Worm (Caenorhabditis elegans) whole organism, midembryonic: ENCODE results near the gene Y53G8B.2.

ENCODE experiments used
- T22C8.4 ChIP-seq: fragments of 200-800 bp; sonication (Bioruptor generic); IDR thresholded peaks from 2 replicates; pipeline ENCODE4 v1.3.6; 2022; ENCODE audit warnings: missing genetic modification characterization, missing compliant biosample characterization
- klf-2 ChIP-seq: fragments of 200-800 bp; sonication (Bioruptor generic); conservative IDR thresholded peaks from 2 replicates; pipeline ENCODE4 v1.3.6; 2022; ENCODE audit warnings: missing genetic modification reagents, missing genetic modification characterization, missing compliant biosample characterization
- ref-1 ChIP-seq: fragments of 200-800 bp; sonication (Bioruptor generic); conservative IDR thresholded peaks from 2 replicates; pipeline ENCODE4 v1.3.6; 2022; ENCODE audit warnings: missing genetic modification reagents, missing genetic modification characterization, missing compliant biosample characterization

- TF ChIP-seq klf-2, result no peak
- TF ChIP-seq T22C8.4 (GFP tag; lab: Robert Waterston, UW), result no peak; the same call in 1 of the 2 replicates
- TF ChIP-seq ref-1 (GFP tag; lab: Robert Waterston, UW), result no peak
Measured at ce11 chrIII:3111534-3111933, 7.8 kb upstream of the Y53G8B.2 start.
